Worm (Caenorhabditis elegans): ENCODE measurements around the gene ztf-1.
A peak's percentile ranks its signal among the peaks of the same experiment; 100 is the strongest.

Gene ztf-1

ce11 chrIII:8744765-8745164, 47.4 kb downstream of the ztf-1 start:
- no peak for TF ChIP-seq lin-15B (tag; optimal IDR thresholded peaks at IDR 0.05)
- no peak for TF ChIP-seq nhr-12 (tag; optimal IDR thresholded peaks at IDR 0.05)
- no peak for TF ChIP-seq sptf-1 (tag; optimal IDR thresholded peaks at IDR 0.05)
- peak; percentile 1 for TF ChIP-seq lin-14 (GFP tag; optimal IDR thresholded peaks at IDR 0.05)
- TF ChIP-seq jun-1 (tag; optimal IDR thresholded peaks at IDR 0.05) = no peak

- no peak for TF ChIP-seq ceh-82 (tag; optimal IDR thresholded peaks at IDR 0.05)
- peak; percentile 16 for TF ChIP-seq lin-14 (GFP tag; optimal IDR thresholded peaks at IDR 0.05)
These were observed 48.3 kb downstream of the ztf-1 start, which contains the start of gene ZK370.6 for ce11 chrIII:8743796-8744404. Gene ZK370.6 (minus strand): TSS chrIII:8743846.

ce11 chrIII:8742584-8742983, 49.6 kb downstream of the ztf-1 start:
- peak; percentile 70 for TF ChIP-seq fkh-10 (GFP tag; optimal IDR thresholded peaks at IDR 0.05)
- TF ChIP-seq mef-2 (tag; optimal IDR thresholded peaks at IDR 0.05) = no peak
- no peak for TF ChIP-seq efl-1 (optimal IDR thresholded peaks at IDR 0.05)
- TF ChIP-seq efl-1 (GFP tag; optimal IDR thresholded peaks at IDR 0.05 in 1 of 2) = peak in 1 of 2 experiments; percentile 72
- TF ChIP-seq ztf-4 (tag; optimal IDR thresholded peaks at IDR 0.05) = no peak
- TF ChIP-seq vab-15 (tag; optimal IDR thresholded peaks at IDR 0.05) = no peak
- TF ChIP-seq hlh-4 (tag; optimal IDR thresholded peaks at IDR 0.05) = no peak
- TF ChIP-seq nhr-19 (GFP tag; conservative IDR thresholded peaks at IDR 0.05) = no peak
- no peak for TF ChIP-seq nhr-237 (tag; optimal IDR thresholded peaks at IDR 0.05)

DNA sequence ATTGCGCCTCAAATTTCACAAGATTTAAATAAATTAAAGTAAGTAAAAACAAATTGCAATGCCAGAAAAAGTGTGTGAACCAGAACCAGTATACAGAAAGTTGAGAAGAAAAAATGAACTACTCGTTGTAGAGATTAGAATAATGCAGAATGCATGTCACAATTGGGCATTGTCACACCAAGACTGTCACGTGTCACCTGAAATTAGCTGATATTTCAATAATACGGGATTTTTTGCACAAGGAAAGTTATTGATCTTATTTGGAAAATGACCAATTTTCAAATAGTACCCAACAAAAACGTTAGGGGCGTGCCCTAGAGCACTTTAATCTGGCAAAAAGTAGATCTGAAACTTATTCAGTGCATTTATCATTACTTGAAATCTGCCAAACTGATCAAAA, 50.2 kb downstream of the ztf-1 start:
- TF ChIP-seq ceh-82 (tag; optimal IDR thresholded peaks at IDR 0.05) (no peak), isw-1 (GFP tag; IDR thresholded peaks at IDR 0.05) (no peak), efl-1 (optimal IDR thresholded peaks at IDR 0.05) (no peak), efl-1 (GFP tag; optimal IDR thresholded peaks at IDR 0.05 in 1 of 2) (peak in 1 of 2 experiments; percentile 91)

ce11 chrIII:8741276-8741860, 50.8 kb downstream of the ztf-1 start, which contains the start of gene pdhk-2:
Gene pdhk-2 (minus strand): TSS chrIII:8741412.
- TF ChIP-seq mef-2 (tag; optimal IDR thresholded peaks at IDR 0.05) (peak; percentile 69), jun-1 (tag; optimal IDR thresholded peaks at IDR 0.05) (peak; percentile 87), unc-30 (tag; optimal IDR thresholded peaks at IDR 0.05) (no peak), nhr-47 (tag; optimal IDR thresholded peaks at IDR 0.05) (peak; percentile 97), ztf-11 (tag; optimal IDR thresholded peaks at IDR 0.05) (peak in 1 of 2 experiments; percentile 84), irx-1 (tag; optimal IDR thresholded peaks at IDR 0.05) (peak; percentile 92), ets-5 (GFP tag; IDR thresholded peaks at IDR 0.05) (no peak), egl-27 (tag; optimal IDR thresholded peaks at IDR 0.05) (no peak), nhr-19 (GFP tag; conservative IDR thresholded peaks at IDR 0.05) (peak; percentile 95), ceh-88 (GFP tag; IDR thresholded peaks at IDR 0.05) (peak; percentile 78), isw-1 (GFP tag; IDR thresholded peaks at IDR 0.05) (peak; percentile 92), lin-14 (GFP tag; optimal IDR thresholded peaks at IDR 0.05) (peak; percentile 95), lin-13 (GFP tag; optimal IDR thresholded peaks at IDR 0.05) (peak; percentile 92), xbp-1 (tag; optimal IDR thresholded peaks at IDR 0.05) (peak; percentile 93), ceh-63 (GFP tag; optimal IDR thresholded peaks at IDR 0.05) (no peak), lin-39 (tag; optimal IDR thresholded peaks at IDR 0.05) (peak; percentile 94), snu-23 (GFP tag; optimal IDR thresholded peaks at IDR 0.05) (peak; percentile 96), nhr-84 (tag; optimal IDR thresholded peaks at IDR 0.05) (no peak), hpl-2 (GFP tag; optimal IDR thresholded peaks at IDR 0.05) (peak; percentile 32), fkh-10 (GFP tag; optimal IDR thresholded peaks at IDR 0.05) (peak; percentile 93), fkh-8 (tag; optimal IDR thresholded peaks at IDR 0.05) (peak; percentile 91), unc-98 (GFP tag; IDR thresholded peaks at IDR 0.05) (peak; percentile 47; the same call in 1 of the 2 replicates), nhr-71 (tag; optimal IDR thresholded peaks at IDR 0.05) (peak; percentile 98), vab-15 (tag; optimal IDR thresholded peaks at IDR 0.05) (peak; percentile 75), pax-3 (tag; optimal IDR thresholded peaks at IDR 0.05) (peak; percentile 91), pag-3 (tag; optimal IDR thresholded peaks at IDR 0.05; ENCODE audit: borderline replicate concordance, insufficient read depth) (no peak), unc-62 (GFP tag; optimal IDR thresholded peaks at IDR 0.05) (no peak), lin-15B (tag; optimal IDR thresholded peaks at IDR 0.05) (peak; percentile 90), mep-1 (tag; optimal IDR thresholded peaks at IDR 0.05) (peak; percentile 98), ces-1 (GFP tag; optimal IDR thresholded peaks at IDR 0.05) (no peak), dsc-1 (tag; optimal IDR thresholded peaks at IDR 0.05) (peak; percentile 96), elt-2 (tag; optimal IDR thresholded peaks at IDR 0.05) (peak; percentile 85), skn-1 (tag; optimal IDR thresholded peaks at IDR 0.05) (peak; percentile 71), tbx-2 (tag; optimal IDR thresholded peaks at IDR 0.05) (peak; percentile 97)
